Fruit fly (Drosophila melanogaster): ENCODE measurements around the gene Nlg3.

Nlg3 gene

dm6 chr3R:7686844-7687243 lies 47.6 kb upstream of the Nlg3 start (continued):
- TF ChIP-seq yki (optimal IDR thresholded peaks at IDR 0.05): no peak
- no peak for TF ChIP-seq CG30020 (tag; optimal IDR thresholded peaks at IDR 0.05)
- no peak for TF ChIP-seq CG30403 (GFP tag; optimal IDR thresholded peaks at IDR 0.05)
- TF ChIP-seq ac (GFP tag; optimal IDR thresholded peaks at IDR 0.05): no peak
- no peak for TF ChIP-seq jigr1 (GFP tag; IDR thresholded peaks at IDR 0.05)
- TF ChIP-seq btn (GFP tag; optimal IDR thresholded peaks at IDR 0.05): no peak
- no peak for TF ChIP-seq CG6175 (GFP tag; IDR thresholded peaks at IDR 0.05)
- TF ChIP-seq nom (GFP tag; optimal IDR thresholded peaks at IDR 0.05): no peak
- no peak for TF ChIP-seq nerfin-1 (tag; optimal IDR thresholded peaks at IDR 0.05)
- peak; percentile 58 for TF ChIP-seq sens (GFP tag)
- TF ChIP-seq Doc2 (GFP tag; IDR thresholded peaks at IDR 0.05): no peak
- TF ChIP-seq E2f2 (GFP tag; IDR thresholded peaks at IDR 0.05): no peak
- TF ChIP-seq run (tag; optimal IDR thresholded peaks at IDR 0.05): no peak
- 0 out of 2 replicates have a peak, but pooled peaks have one; percentile 23 for TF ChIP-seq slbo (GFP tag; IDR thresholded peaks at IDR 0.05)
- no peak for TF ChIP-seq gce (GFP tag; IDR thresholded peaks at IDR 0.05)
- TF ChIP-seq br (optimal IDR thresholded peaks at IDR 0.05): no peak
- no peak for TF ChIP-seq CG16815 (GFP tag; optimal IDR thresholded peaks at IDR 0.05)
- no peak for TF ChIP-seq fd64A (GFP tag; optimal IDR thresholded peaks at IDR 0.05)
- TF ChIP-seq CG11247 (GFP tag; IDR thresholded peaks at IDR 0.05): no peak
- TF ChIP-seq maf-S (GFP tag; optimal IDR thresholded peaks at IDR 0.05): no peak
- no peak for TF ChIP-seq sob (GFP tag; IDR thresholded peaks at IDR 0.05)
- TF ChIP-seq lmd (GFP tag; IDR thresholded peaks at IDR 0.05): peak; percentile 35; the same call in 1 of the 2 replicates
- no peak for TF ChIP-seq Six4 (GFP tag; optimal IDR thresholded peaks at IDR 0.05)
- no peak for TF ChIP-seq zf30C (GFP tag; optimal IDR thresholded peaks at IDR 0.05)
- TF ChIP-seq chinmo (GFP tag; IDR thresholded peaks at IDR 0.05; ENCODE audit: partially characterized antibody): no peak
- no peak for TF ChIP-seq tin (GFP tag; optimal IDR thresholded peaks at IDR 0.05)
- no peak for TF ChIP-seq Opbp (GFP tag; IDR thresholded peaks at IDR 0.05; ENCODE audit: partially characterized antibody)
- TF ChIP-seq Gug (GFP tag; IDR thresholded peaks at IDR 0.05): no peak
- no peak for TF ChIP-seq CG12071 (GFP tag; optimal IDR thresholded peaks at IDR 0.05)
- no peak for TF ChIP-seq insv (GFP tag; optimal IDR thresholded peaks at IDR 0.05)
- TF ChIP-seq Poxn (GFP tag; IDR thresholded peaks at IDR 0.05): no peak
- no peak for TF ChIP-seq CG10267 (tag; optimal IDR thresholded peaks at IDR 0.05)
- TF ChIP-seq Scr (GFP tag; IDR thresholded peaks at IDR 0.05; ENCODE audit: partially characterized antibody): no peak
- TF ChIP-seq CG43689 (GFP tag; IDR thresholded peaks at IDR 0.05): no peak
- no peak for TF ChIP-seq E2f1 (GFP tag; IDR thresholded peaks at IDR 0.05)
- TF ChIP-seq Deaf1 (tag; optimal IDR thresholded peaks at IDR 0.05): peak; percentile 2
- TF ChIP-seq CG15514 (GFP tag; optimal IDR thresholded peaks at IDR 0.05): no peak
- TF ChIP-seq Meics (GFP tag; optimal IDR thresholded peaks at IDR 0.05): peak; percentile 5
- no peak for TF ChIP-seq trh (GFP tag; optimal IDR thresholded peaks at IDR 0.05)
- no peak for TF ChIP-seq ewg (GFP tag; optimal IDR thresholded peaks at IDR 0.05)
- TF ChIP-seq CG14710 (tag; optimal IDR thresholded peaks at IDR 0.05): no peak
- no peak for TF ChIP-seq stc (GFP tag; IDR thresholded peaks at IDR 0.05)
- no peak for TF ChIP-seq CG15073 (GFP tag; optimal IDR thresholded peaks at IDR 0.05)
- TF ChIP-seq CG32532 (GFP tag; IDR thresholded peaks at IDR 0.05): no peak
- TF ChIP-seq tgo (GFP tag; IDR thresholded peaks at IDR 0.05): no peak
- no peak for TF ChIP-seq eyg (GFP tag; optimal IDR thresholded peaks at IDR 0.05)
- no peak for TF ChIP-seq CG8089 (GFP tag; optimal IDR thresholded peaks at IDR 0.05)
- TF ChIP-seq Mrtf (GFP tag; IDR thresholded peaks at IDR 0.05): 0 out of 3 replicates have a peak, but pooled peaks have one; percentile 42
- no peak for TF ChIP-seq CG9437 (GFP tag; optimal IDR thresholded peaks at IDR 0.05)
- TF ChIP-seq Lim3 (GFP tag; IDR thresholded peaks at IDR 0.05): no peak
- no peak for TF ChIP-seq CG12104 (GFP tag; optimal IDR thresholded peaks at IDR 0.05)
- TF ChIP-seq Oli (tag; optimal IDR thresholded peaks at IDR 0.05): no peak
- no peak for TF ChIP-seq fru (optimal IDR thresholded peaks at IDR 0.05)
- no peak for TF ChIP-seq CG34422 (GFP tag; IDR thresholded peaks at IDR 0.05)

Measured in whole organism, embryonic.